Worm (Caenorhabditis elegans) whole organism, L4 larva: ENCODE results near the gene Y47D7A.15.

ENCODE experiments used
- ceh-28 ChIP-seq: fragments of 150-350 bp; optimal IDR thresholded peaks from 2 replicates; lab custom pipeline; 2014; ENCODE audit warnings: missing biosample characterization, missing genetic modification reagents, missing genetic modification characterization
- ceh-82 ChIP-seq: sonication (generic microtip); optimal IDR thresholded peaks from 2 replicates; lab custom pipeline; 2017; ENCODE audit warnings: missing biosample characterization, missing genetic modification characterization
- ces-1 ChIP-seq: fragments of 150-350 bp; sonication (generic microtip); optimal IDR thresholded peaks from 4 replicates; lab custom pipeline; 2014; ENCODE audit warnings: missing biosample characterization, missing genetic modification reagents, missing genetic modification characterization
- cey-2 ChIP-seq: sonication (generic microtip); optimal IDR thresholded peaks from 3 replicates; lab custom pipeline; 2017; ENCODE audit warnings: missing genetic modification characterization, mild to moderate bottlenecking, missing compliant biosample characterization, antibody characterized with exemption, borderline replicate concordance; ENCODE audit not compliant: insufficient read depth
- duxl-1 ChIP-seq: sonication (generic microtip); optimal IDR thresholded peaks from 2 replicates; lab custom pipeline; 2016; ENCODE audit warnings: mild to moderate bottlenecking, missing genetic modification characterization, moderate library complexity, missing compliant biosample characterization; ENCODE audit not compliant: poor library complexity
- egl-43 ChIP-seq: fragments of 200-800 bp; sonication (Bioruptor generic); IDR thresholded peaks from 2 replicates; pipeline ENCODE4 v1.3.6; 2022; ENCODE audit warnings: missing genetic modification reagents, missing genetic modification characterization, missing compliant biosample characterization
- lin-39 ChIP-seq: fragments of 150-350 bp; optimal IDR thresholded peaks from 2 replicates; lab custom pipeline; 2014; ENCODE audit warnings: missing biosample characterization, missing genetic modification reagents, missing genetic modification characterization
- mdl-1 ChIP-seq, 2 experiments: fragments of 150-350 bp in 1 of 2; sonication (generic microtip) in 1 of 2; optimal IDR thresholded peaks; 2 replicates each; lab custom pipeline; 2014 to 2017; ENCODE audit warnings: missing biosample characterization in 2 of 2, missing genetic modification characterization in 2 of 2
- nhr-25 ChIP-seq: sonication (generic microtip); optimal IDR thresholded peaks from 2 replicates; lab custom pipeline; 2017; ENCODE audit warnings: missing genetic modification characterization, mild to moderate bottlenecking, missing compliant biosample characterization, antibody characterized with exemption, moderate library complexity, borderline replicate concordance; ENCODE audit not compliant: insufficient read depth
- nhr-42 ChIP-seq: fragments of 200-800 bp; sonication (Bioruptor generic); IDR thresholded peaks from 2 replicates; pipeline ENCODE4 v1.3.6; 2022; ENCODE audit warnings: missing genetic modification characterization, missing compliant biosample characterization
- nhr-76 ChIP-seq: fragments of 150-350 bp; optimal IDR thresholded peaks from 2 replicates; lab custom pipeline; 2014; ENCODE audit warnings: missing biosample characterization, missing genetic modification characterization
- nhr-77 ChIP-seq: fragments of 150-350 bp; optimal IDR thresholded peaks from 2 replicates; lab custom pipeline; 2014; ENCODE audit warnings: missing biosample characterization, missing genetic modification characterization
- pha-4 ChIP-seq, 2 experiments: fragments of 150-350 bp in 1 of 2; fragments of 200-800 bp in 1 of 2; sonication (Bioruptor generic) in 1 of 2; IDR thresholded peaks in 1 of 2; optimal IDR thresholded peaks in 1 of 2; 2 replicates each; pipeline versions ENCODE4 v1.3.6 to Lab custom; 2014 to 2022; ENCODE audit warnings: missing genetic modification characterization in 2 of 2, missing genetic modification reagents in 2 of 2, missing biosample characterization in 1 of 2, missing compliant biosample characterization in 1 of 2
- tra-1 ChIP-seq: fragments of 200-800 bp; sonication (Bioruptor generic); IDR thresholded peaks from 2 replicates; pipeline ENCODE4 v1.3.6; 2022; ENCODE audit warnings: missing genetic modification reagents, missing genetic modification characterization, missing compliant biosample characterization

DNA sequence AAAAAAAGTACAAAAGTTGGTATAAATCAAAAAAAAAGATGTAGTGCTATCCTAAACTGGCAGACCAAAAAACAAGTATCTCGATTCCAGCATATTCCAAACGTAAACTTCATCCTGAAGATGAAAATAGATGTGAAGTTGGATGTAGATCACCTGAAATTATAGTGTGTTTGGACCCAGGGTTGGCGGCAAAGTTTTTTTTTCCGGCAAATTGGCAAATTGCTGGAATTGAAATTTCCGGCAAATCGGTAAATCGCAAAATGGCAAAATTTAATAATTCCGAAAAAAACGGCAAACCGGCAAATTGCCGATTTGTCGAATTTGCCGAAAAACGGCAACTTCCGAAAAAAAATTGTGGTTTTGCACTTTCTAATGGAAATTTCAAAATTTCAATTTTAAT is 48.5 kb downstream of the Y47D7A.15 start, which contains the start of gene F13A2.2:
- TF ChIP-seq nhr-77 (tag; lab: Kevin White, UChicago) = no peak
- no peak for TF ChIP-seq pha-4 (GFP tag; IDR thresholded peaks at IDR 0.05; lab: Robert Waterston, UW)
- TF ChIP-seq pha-4 (tag; optimal IDR thresholded peaks at IDR 0.05; lab: Kevin White, UChicago) = no peak
- no peak for TF ChIP-seq nhr-42
- TF ChIP-seq duxl-1 (tag; lab: Kevin White, UChicago) = no peak
- no peak for TF ChIP-seq nhr-76 (tag; lab: Kevin White, UChicago)
- TF ChIP-seq egl-43 (GFP tag; lab: Robert Waterston, UW) = no peak
- TF ChIP-seq lin-39 (tag; lab: Kevin White, UChicago) = no peak
- no peak for TF ChIP-seq nhr-25 (tag; lab: Kevin White, UChicago)
- no peak for TF ChIP-seq mdl-1 (tag; optimal IDR thresholded peaks at IDR 0.05; lab: Kevin White, UChicago)
- TF ChIP-seq ces-1 = no peak
- TF ChIP-seq ceh-82 (tag; lab: Kevin White, UChicago) = no peak
- TF ChIP-seq ceh-28 (tag; lab: Kevin White, UChicago) = no peak
- TF ChIP-seq cey-2 (tag; lab: Kevin White, UChicago) = no peak
- TF ChIP-seq tra-1 (GFP tag; lab: Robert Waterston, UW) = no peak
